Fruit fly (Drosophila melanogaster): ENCODE data around the gene Gbeta13F.

dm6 chrX:15891606-15892345 is 31.9 kb downstream of the Gbeta13F start, which contains the start of gene shi:
- TF ChIP-seq insv (optimal IDR thresholded peaks at IDR 0.05) (no peak), psq (optimal IDR thresholded peaks at IDR 0.05) (no peak), Myc (optimal IDR thresholded peaks at IDR 0.05) (no peak), h (optimal IDR thresholded peaks at IDR 0.05) (no peak), ttk (optimal IDR thresholded peaks at IDR 0.05) (no peak), Sin3A (optimal IDR thresholded peaks at IDR 0.05) (no peak)

All from Kc167 (cell line).